Fruit fly (Drosophila melanogaster) whole organism, embryonic: ENCODE measurements around the gene CG31793.

Experiments
- Awh ChIP-seq: fragments of 200-800 bp; sonication (Bioruptor generic); IDR thresholded peaks from 2 replicates; pipeline ENCODE4, ENCODE4 v1.3.6; 2022; ENCODE audit warnings: missing biosample characterization, missing genetic modification characterization
- CG12299 ChIP-seq: fragments of 200-800 bp; sonication (Bioruptor generic); optimal IDR thresholded peaks from 2 replicates; lab custom pipeline; 2018; ENCODE audit warnings: missing biosample characterization, mild to moderate bottlenecking, missing genetic modification characterization
- CG15269 ChIP-seq: fragments of 200-800 bp; sonication (Bioruptor generic); optimal IDR thresholded peaks from 2 replicates; lab custom pipeline; 2018; ENCODE audit warnings: missing biosample characterization, mild to moderate bottlenecking, missing genetic modification characterization, moderate library complexity
- CG15514 ChIP-seq: fragments of 200-800 bp; sonication (Bioruptor generic); optimal IDR thresholded peaks from 3 replicates; lab custom pipeline; 2017; ENCODE audit warnings: missing biosample characterization, missing genetic modification characterization, mild to moderate bottlenecking, moderate library complexity, missing genetic modification reagents
- CG15601 ChIP-seq: fragments of 200-800 bp; sonication (Bioruptor generic); optimal IDR thresholded peaks from 3 replicates; lab custom pipeline; 2019; ENCODE audit warnings: missing biosample characterization, mild to moderate bottlenecking, missing genetic modification characterization, moderate library complexity
- CG15696 ChIP-seq: fragments of 200-800 bp; sonication (Bioruptor generic); optimal IDR thresholded peaks from 2 replicates; lab custom pipeline; 2019; ENCODE audit warnings: missing biosample characterization, mild to moderate bottlenecking, missing genetic modification characterization, moderate library complexity
- CG17359 ChIP-seq: fragments of 200-800 bp; sonication (Bioruptor generic); optimal IDR thresholded peaks from 3 replicates; lab custom pipeline; 2018; ENCODE audit warnings: missing biosample characterization, mild to moderate bottlenecking, missing genetic modification characterization, moderate library complexity
- CG17361 ChIP-seq: fragments of 200-800 bp; sonication (Bioruptor generic); IDR thresholded peaks from 3 replicates; pipeline ENCODE4 v1.3.6; 2022; ENCODE audit warnings: missing biosample characterization, missing genetic modification characterization
- CG17802 ChIP-seq: fragments of 200-800 bp; sonication (Bioruptor generic); optimal IDR thresholded peaks from 2 replicates; lab custom pipeline; 2018; ENCODE audit warnings: missing biosample characterization, mild to moderate bottlenecking, missing genetic modification characterization, moderate library complexity
- CG18599 ChIP-seq: fragments of 200-800 bp; sonication (Bioruptor generic); optimal IDR thresholded peaks from 3 replicates; lab custom pipeline; 2017; ENCODE audit warnings: missing biosample characterization, missing genetic modification characterization, mild to moderate bottlenecking, moderate library complexity, missing genetic modification reagents
- CG32532 ChIP-seq: fragments of 200-800 bp; sonication (Bioruptor generic); IDR thresholded peaks from 2 replicates; pipeline ENCODE4 v1.3.6; 2022; ENCODE audit warnings: missing biosample characterization, missing genetic modification characterization
- CG32767 ChIP-seq: fragments of 200-800 bp; sonication (Bioruptor generic); IDR thresholded peaks from 2 replicates; pipeline ENCODE4 v1.3.6; 2022; ENCODE audit warnings: missing biosample characterization, missing genetic modification characterization
- CG3995 ChIP-seq: fragments of 200-800 bp; sonication (Bioruptor generic); optimal IDR thresholded peaks from 3 replicates; lab custom pipeline; 2016; ENCODE audit warnings: missing biosample characterization, missing genetic modification characterization
- CG42726 ChIP-seq: fragments of 200-800 bp; sonication (Bioruptor generic); IDR thresholded peaks from 2 replicates; pipeline ENCODE4 v1.3.6; 2022; ENCODE audit warnings: missing biosample characterization, missing genetic modification characterization; ENCODE audit not compliant: partially characterized antibody
- CG4854 ChIP-seq: fragments of 200-800 bp; sonication (Bioruptor generic); optimal IDR thresholded peaks from 2 replicates; lab custom pipeline; 2016; ENCODE audit warnings: missing biosample characterization, missing genetic modification characterization, inconsistent platforms
- CG6272 ChIP-seq: fragments of 200-800 bp; sonication (Bioruptor generic); IDR thresholded peaks from 2 replicates; pipeline ENCODE4 v1.3.6; 2022; ENCODE audit warnings: missing biosample characterization, missing genetic modification characterization
- CG6689 ChIP-seq: fragments of 200-800 bp; sonication (Bioruptor generic); IDR thresholded peaks from 2 replicates; pipeline ENCODE4 v1.3.6; 2022; ENCODE audit warnings: missing biosample characterization, missing genetic modification characterization
- CG7963 ChIP-seq: fragments of 200-800 bp; sonication (Bioruptor generic); IDR thresholded peaks from 3 replicates; pipeline ENCODE4 v1.3.6; 2022; ENCODE audit warnings: missing biosample characterization, missing genetic modification characterization; ENCODE audit not compliant: partially characterized antibody
- Camta ChIP-seq: fragments of 200-800 bp; sonication (Bioruptor generic); optimal IDR thresholded peaks from 2 replicates; lab custom pipeline; 2016; ENCODE audit warnings: missing biosample characterization, missing genetic modification characterization
- D19A ChIP-seq: fragments of 200-800 bp; optimal IDR thresholded peaks from 3 replicates; lab custom pipeline; 2019; ENCODE audit warnings: missing biosample characterization, mild to moderate bottlenecking, missing genetic modification characterization, moderate library complexity
- Deaf1 ChIP-seq: fragments of 200-800 bp; optimal IDR thresholded peaks from 3 replicates; lab custom pipeline; 2019; ENCODE audit warnings: missing biosample characterization, mild to moderate bottlenecking, missing genetic modification characterization, moderate library complexity
- Doc3 ChIP-seq: fragments of 200-800 bp; sonication (Bioruptor generic); IDR thresholded peaks from 3 replicates; pipeline ENCODE4 v1.3.6; 2022; ENCODE audit warnings: missing biosample characterization, missing genetic modification characterization; ENCODE audit not compliant: partially characterized antibody
- Ets97D ChIP-seq: fragments of 200-800 bp; sonication (Bioruptor generic); optimal IDR thresholded peaks from 3 replicates; lab custom pipeline; 2016; ENCODE audit warnings: missing biosample characterization, missing genetic modification characterization
- H2.0 ChIP-seq: fragments of 200-800 bp; sonication (Bioruptor generic); IDR thresholded peaks from 2 replicates; pipeline ENCODE4 v1.3.6; 2022; ENCODE audit warnings: missing biosample characterization, missing genetic modification characterization
- HLH54F ChIP-seq: fragments of 200-800 bp; sonication (Bioruptor generic); optimal IDR thresholded peaks from 3 replicates; lab custom pipeline; 2016; ENCODE audit warnings: missing biosample characterization, missing genetic modification characterization
- HmgZ ChIP-seq: fragments of 200-800 bp; sonication (Bioruptor generic); optimal IDR thresholded peaks from 2 replicates; lab custom pipeline; 2018; ENCODE audit warnings: missing biosample characterization, mild to moderate bottlenecking, missing genetic modification characterization
- Hmx ChIP-seq: fragments of 200-800 bp; sonication (Bioruptor generic); optimal IDR thresholded peaks from 2 replicates; lab custom pipeline; 2016; ENCODE audit warnings: missing biosample characterization, missing genetic modification characterization
- Med ChIP-seq: fragments of 200-800 bp; sonication (Bioruptor generic); peaks from one replicate; lab custom pipeline; 2016; ENCODE audit warnings: missing biosample characterization, missing genetic modification characterization, mild to moderate bottlenecking, inconsistent platforms, moderate library complexity
- Ptx1 ChIP-seq: fragments of 200-800 bp; sonication (Bioruptor generic); IDR thresholded peaks from 2 replicates; pipeline ENCODE4 v1.3.6; 2022; ENCODE audit warnings: missing biosample characterization, missing genetic modification characterization
- Trl ChIP-seq, 3 experiments: fragments of >200 bp in 2 of 3; fragments of 200-800 bp in 1 of 3; sonication (Bioruptor generic) in 1 of 3; optimal IDR thresholded peaks; 2 replicates in 1 of 3; 3 replicates in 2 of 3; lab custom pipeline; 2016 to 2017; ENCODE audit warnings: missing biosample characterization in 1 of 3, missing genetic modification characterization in 1 of 3
- bcd ChIP-seq: fragments of 200-800 bp; sonication (Bioruptor generic); optimal IDR thresholded peaks from 2 replicates; lab custom pipeline; 2017; ENCODE audit warnings: missing biosample characterization, mild to moderate bottlenecking, missing genetic modification characterization
- chif ChIP-seq, 2 experiments: fragments of 200-800 bp; sonication (Bioruptor generic); optimal IDR thresholded peaks; 3 replicates each; lab custom pipeline; 2016; ENCODE audit warnings: missing biosample characterization in 2 of 2, missing genetic modification characterization in 2 of 2
- crc ChIP-seq: fragments of 200-800 bp; sonication (Bioruptor generic); optimal IDR thresholded peaks from 2 replicates; lab custom pipeline; 2016; ENCODE audit warnings: missing biosample characterization, missing genetic modification characterization
- disco-r ChIP-seq: fragments of 200-800 bp; sonication (Bioruptor generic); optimal IDR thresholded peaks from 2 replicates; lab custom pipeline; 2016; ENCODE audit warnings: missing biosample characterization, missing genetic modification characterization
- dmrt99B ChIP-seq: fragments of 200-800 bp; sonication (Bioruptor generic); optimal IDR thresholded peaks from 2 replicates; lab custom pipeline; 2018; ENCODE audit warnings: missing biosample characterization, mild to moderate bottlenecking, missing genetic modification characterization, moderate library complexity
- gt ChIP-seq: fragments of 200-800 bp; sonication (Bioruptor generic); IDR thresholded peaks from 2 replicates; pipeline ENCODE4 v1.3.6; 2022; ENCODE audit warnings: missing biosample characterization, missing genetic modification characterization
- inv ChIP-seq: fragments of 200-800 bp; sonication (Bioruptor generic); IDR thresholded peaks from 2 replicates; pipeline ENCODE4 v1.3.6; 2022; ENCODE audit warnings: missing biosample characterization, missing genetic modification characterization; ENCODE audit not compliant: partially characterized antibody
- onecut ChIP-seq: fragments of 200-800 bp; sonication (Bioruptor generic); IDR thresholded peaks from 2 replicates; pipeline ENCODE4 v1.3.6; 2022; ENCODE audit warnings: missing biosample characterization, missing genetic modification characterization
- prd ChIP-seq, 3 experiments: fragments of >200 bp in 2 of 3; fragments of 200-800 bp in 1 of 3; sonication (Bioruptor generic) in 1 of 3; optimal IDR thresholded peaks in 2 of 3; IDR thresholded peaks in 1 of 3; 2 replicates in 2 of 3; 3 replicates in 1 of 3; pipeline versions ENCODE4 v1.3.6 to Lab custom; 2017 to 2022; ENCODE audit warnings: missing biosample characterization in 1 of 3, missing genetic modification characterization in 1 of 3
- psq ChIP-seq: fragments of 200-800 bp; sonication (Bioruptor generic); optimal IDR thresholded peaks from 2 replicates; lab custom pipeline; 2017; ENCODE audit warnings: missing biosample characterization, missing genetic modification characterization
- rib ChIP-seq: fragments of 200-800 bp; sonication (Bioruptor generic); IDR thresholded peaks from 2 replicates; pipeline ENCODE4 v1.3.6; 2022; ENCODE audit warnings: missing biosample characterization, missing genetic modification characterization
- sc ChIP-seq, 3 experiments: fragments of >200 bp in 2 of 3; fragments of 200-800 bp in 1 of 3; sonication (Bioruptor generic) in 1 of 3; optimal IDR thresholded peaks; 2 replicates in 2 of 3; 3 replicates in 1 of 3; lab custom pipeline; 2017; ENCODE audit warnings: mild to moderate bottlenecking in 1 of 3, missing biosample characterization in 1 of 3, missing genetic modification characterization in 1 of 3, missing genetic modification reagents in 1 of 3
- shn ChIP-seq: fragments of 200-800 bp; sonication (Bioruptor generic); optimal IDR thresholded peaks from 3 replicates; lab custom pipeline; 2016; ENCODE audit warnings: missing biosample characterization, missing genetic modification characterization
- tin ChIP-seq: fragments of 200-800 bp; sonication (Bioruptor generic); optimal IDR thresholded peaks from 3 replicates; lab custom pipeline; 2016; ENCODE audit warnings: missing biosample characterization, missing genetic modification characterization
- ttk ChIP-seq: fragments of 200-800 bp; sonication (Bioruptor generic); IDR thresholded peaks from 2 replicates; pipeline ENCODE4 v2.1.2; 2022; ENCODE audit warnings: missing biosample characterization, missing genetic modification characterization
- twi ChIP-seq: fragments of 200-800 bp; optimal IDR thresholded peaks from 2 replicates; lab custom pipeline; 2019; ENCODE audit warnings: missing biosample characterization, mild to moderate bottlenecking, missing genetic modification characterization, moderate library complexity
- vnd ChIP-seq: fragments of 200-800 bp; sonication (Bioruptor generic); IDR thresholded peaks from 3 replicates; pipeline ENCODE4 v1.3.6; 2022; ENCODE audit warnings: missing biosample characterization, missing genetic modification characterization; ENCODE audit not compliant: partially characterized antibody

CG31793 gene

DNA sequence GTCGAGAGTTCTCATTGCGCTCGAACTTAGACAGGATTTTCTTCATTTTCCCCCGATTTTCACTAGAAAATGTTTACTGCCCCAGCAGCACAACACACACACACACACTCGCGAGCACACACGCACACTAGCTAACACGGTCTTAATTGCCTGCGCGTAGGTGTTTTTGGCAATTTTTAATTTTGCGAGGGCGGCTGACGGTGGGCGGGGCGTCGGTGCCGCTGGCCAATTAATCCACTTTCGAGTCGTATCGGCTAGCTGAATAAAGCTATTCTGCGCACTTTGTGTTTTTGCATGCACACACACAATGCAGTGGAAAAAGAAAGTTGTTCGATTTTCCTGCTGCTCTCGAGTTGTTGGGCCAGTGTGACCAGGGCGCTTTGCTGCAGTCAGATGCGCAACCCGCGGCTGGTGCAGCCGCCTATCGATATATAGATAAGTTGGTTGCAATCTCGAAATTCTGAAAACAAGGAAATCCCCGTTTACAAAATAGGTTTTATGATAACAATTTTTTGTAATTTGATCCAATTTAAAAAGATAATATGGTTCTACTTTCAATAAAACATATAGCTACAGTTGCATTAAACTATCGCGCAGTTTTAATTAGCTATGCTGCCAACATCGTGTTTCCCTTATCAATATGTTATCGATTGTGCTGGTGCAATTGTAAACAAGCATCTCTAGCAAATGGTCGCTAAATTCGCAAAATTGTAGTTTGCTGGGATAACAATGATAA, 34.6 kb upstream of the CG31793 start, which contains the start of the genes Nak and Tango6 (continued):
- TF ChIP-seq CG15514 (GFP tag; lab: Kevin White, UChicago) (peak; percentile 34), prd (optimal IDR thresholded peaks at IDR 0.05; lab: Kevin White, UChicago) (no peak), prd (GFP tag; IDR thresholded peaks at IDR 0.05; lab: Robert Waterston, UW) (peak; percentile 33; the same call in 1 of the 3 replicates), CG18599 (GFP tag; lab: Kevin White, UChicago) (peak; percentile 9), chif (GFP tag; optimal IDR thresholded peaks at IDR 0.05; lab: Kevin White, UChicago) (peak in 1 of 2 experiments; percentile 21), CG17802 (tag; lab: Kevin White, UChicago) (peak; percentile 48), rib (peak; percentile 82), CG4854 (GFP tag; lab: Kevin White, UChicago) (no peak), CG12299 (tag; lab: Kevin White, UChicago) (no peak), Ptx1 (GFP tag; lab: Robert Waterston, UW) (0 out of 2 replicates have a peak, but pooled peaks have one; percentile 26), Med (GFP tag; lab: Kevin White, UChicago) (peak; percentile 83), CG17359 (tag; lab: Kevin White, UChicago) (no peak), twi (peak; percentile 39), CG7963 (peak; percentile 76), HLH54F (GFP tag; lab: Kevin White, UChicago) (peak; percentile 36), Ets97D (GFP tag; lab: Kevin White, UChicago) (peak; percentile 64), crc (GFP tag; lab: Kevin White, UChicago) (no peak), CG32767 (GFP tag; lab: Robert Waterston, UW) (no peak), CG32532 (GFP tag; lab: Robert Waterston, UW) (no peak; the same call in 1 of the 2 replicates), Deaf1 (tag; lab: Kevin White, UChicago) (no peak), inv (GFP tag; lab: Robert Waterston, UW) (peak; percentile 93), vnd (peak; percentile 96), CG15269 (tag; lab: Kevin White, UChicago) (peak; percentile 20), CG42726 (GFP tag; lab: Robert Waterston, UW) (peak; percentile 59; the same call in 1 of the 2 replicates), CG3995 (peak; percentile 9), onecut (GFP tag; lab: Robert Waterston, UW) (peak; percentile 26; the same call in 1 of the 2 replicates), Camta (peak; percentile 40), CG17361 (GFP tag; lab: Robert Waterston, UW) (peak; percentile 63; the same call in 2 of the 3 replicates), gt (GFP tag; lab: Robert Waterston, UW) (no peak), Trl (optimal IDR thresholded peaks at IDR 0.05; lab: Kevin White, UChicago) (no peak), Trl (GFP tag; optimal IDR thresholded peaks at IDR 0.05; lab: Kevin White, UChicago) (peak; percentile 44), shn (GFP tag; lab: Kevin White, UChicago) (peak; percentile 23), ttk (GFP tag; lab: Robert Waterston, UW) (no peak), psq (GFP tag; lab: Kevin White, UChicago) (no peak), CG6272 (0 out of 2 replicates have a peak, but pooled peaks have one; percentile 21), bcd (GFP tag; lab: Kevin White, UChicago) (no peak), Awh (no peak), CG15696 (tag; lab: Kevin White, UChicago) (no peak), HmgZ (tag; lab: Kevin White, UChicago) (peak; percentile 13), sc (optimal IDR thresholded peaks at IDR 0.05; lab: Kevin White, UChicago) (no peak), sc (GFP tag; optimal IDR thresholded peaks at IDR 0.05; lab: Kevin White, UChicago) (no peak), Hmx (GFP tag; lab: Kevin White, UChicago) (no peak), D19A (tag; lab: Kevin White, UChicago) (no peak), tin (GFP tag; lab: Kevin White, UChicago) (peak; percentile 27), disco-r (GFP tag; lab: Kevin White, UChicago) (peak; percentile 23), dmrt99B (tag; lab: Kevin White, UChicago) (no peak), Doc3 (peak; percentile 96), CG15601 (tag; lab: Kevin White, UChicago) (peak; percentile 50), H2.0 (GFP tag; lab: Robert Waterston, UW) (no peak), CG6689 (GFP tag; lab: Robert Waterston, UW) (no peak)
